Worm (Caenorhabditis elegans) whole organism, young adult: Measurements from ENCODE around the gene Y51A2B.6.

ENCODE experiments used
- B0019.2 ChIP-seq: fragments of 200-800 bp; sonication (Bioruptor generic); conservative IDR thresholded peaks from 2 replicates; pipeline ENCODE4 v1.3.6; 2022; ENCODE audit warnings: missing genetic modification reagents, missing genetic modification characterization, missing compliant biosample characterization
- F23B12.7 ChIP-seq: sonication (generic microtip); optimal IDR thresholded peaks from 2 replicates; lab custom pipeline; 2017; ENCODE audit warnings: missing genetic modification characterization, mild to moderate bottlenecking, missing compliant biosample characterization, antibody characterized with exemption, moderate library complexity; ENCODE audit not compliant: insufficient read depth
- F37B4.10 ChIP-seq: fragments of 200-800 bp; sonication (Bioruptor generic); IDR thresholded peaks from 2 replicates; pipeline ENCODE4 v1.3.6; 2022; ENCODE audit warnings: missing genetic modification characterization, missing compliant biosample characterization
- Y53F4B.3 ChIP-seq: fragments of 200-800 bp; sonication (Bioruptor generic); IDR thresholded peaks from 2 replicates; pipeline ENCODE4 v1.3.6; 2022; ENCODE audit warnings: missing genetic modification reagents, missing genetic modification characterization, missing compliant biosample characterization
- atf-7 ChIP-seq: sonication (generic microtip); optimal IDR thresholded peaks from 2 replicates; lab custom pipeline; 2017; ENCODE audit warnings: mild to moderate bottlenecking, missing genetic modification characterization, missing compliant biosample characterization
- athp-1 ChIP-seq: sonication (generic microtip); optimal IDR thresholded peaks from 2 replicates; lab custom pipeline; 2017; ENCODE audit warnings: mild to moderate bottlenecking, missing genetic modification characterization, missing compliant biosample characterization
- attf-3 ChIP-seq: fragments of 200-800 bp; sonication (Bioruptor generic); conservative IDR thresholded peaks from 2 replicates; pipeline ENCODE4 v1.3.6; 2022; ENCODE audit warnings: missing genetic modification reagents, missing genetic modification characterization, missing compliant biosample characterization
- bed-2 ChIP-seq: fragments of 200-800 bp; sonication (Bioruptor generic); IDR thresholded peaks from 2 replicates; pipeline ENCODE4 v1.3.6; 2022; ENCODE audit warnings: missing genetic modification reagents, missing genetic modification characterization, missing compliant biosample characterization
- ccch-3 ChIP-seq: fragments of 200-800 bp; sonication (Bioruptor generic); optimal IDR thresholded peaks from 2 replicates; lab custom pipeline; 2018; ENCODE audit warnings: mild to moderate bottlenecking, missing genetic modification characterization, missing compliant biosample characterization
- cebp-1 ChIP-seq, 2 experiments: fragments of 200-800 bp in 1 of 2; sonication (Bioruptor generic) in 1 of 2; sonication (generic microtip) in 1 of 2; IDR thresholded peaks in 1 of 2; optimal IDR thresholded peaks in 1 of 2; 2 replicates each; pipeline versions ENCODE4 v1.3.6 to Lab custom; 2017 to 2022; ENCODE audit warnings: missing compliant biosample characterization in 2 of 2, missing genetic modification characterization in 2 of 2, mild to moderate bottlenecking in 1 of 2, missing genetic modification reagents in 1 of 2, moderate library complexity in 1 of 2
- ceh-27 ChIP-seq: fragments of 200-800 bp; sonication (Bioruptor generic); optimal IDR thresholded peaks from 2 replicates; lab custom pipeline; 2018; ENCODE audit warnings: mild to moderate bottlenecking, missing genetic modification characterization, moderate library complexity, missing compliant biosample characterization
- ceh-40 ChIP-seq: fragments of 200-800 bp; sonication (Bioruptor generic); IDR thresholded peaks from 2 replicates; pipeline ENCODE4 v1.3.6; 2022; ENCODE audit warnings: missing genetic modification characterization, missing compliant biosample characterization
- ceh-58 ChIP-seq: fragments of 200-800 bp; sonication (Bioruptor generic); IDR thresholded peaks from 2 replicates; pipeline ENCODE4 v1.3.6; 2022; ENCODE audit warnings: missing genetic modification characterization, missing compliant biosample characterization
- ceh-79 ChIP-seq: sonication (generic microtip); optimal IDR thresholded peaks from 2 replicates; lab custom pipeline; 2017; ENCODE audit warnings: mild to moderate bottlenecking, missing genetic modification characterization, missing compliant biosample characterization
- die-1 ChIP-seq: sonication (generic microtip); optimal IDR thresholded peaks from 2 replicates; lab custom pipeline; 2016; ENCODE audit warnings: missing genotype, mild to moderate bottlenecking, missing genetic modification characterization, missing compliant biosample characterization
- dpff-1 ChIP-seq: sonication (generic microtip); optimal IDR thresholded peaks from 2 replicates; lab custom pipeline; 2017; ENCODE audit warnings: mild to moderate bottlenecking, missing genetic modification characterization, missing compliant biosample characterization
- dpl-1 ChIP-seq: fragments of 150-350 bp; optimal IDR thresholded peaks from 2 replicates; lab custom pipeline; 2014; ENCODE audit warnings: missing biosample characterization, missing genetic modification reagents, missing genetic modification characterization
- efl-1 ChIP-seq: fragments of 150-350 bp; optimal IDR thresholded peaks from 2 replicates; lab custom pipeline; 2014; ENCODE audit warnings: missing biosample characterization, missing genetic modification reagents, missing genetic modification characterization
- ekl-4 ChIP-seq: fragments of 200-800 bp; sonication (Bioruptor generic); IDR thresholded peaks from 2 replicates; pipeline ENCODE4 v1.3.6; 2022; ENCODE audit warnings: missing genetic modification reagents, missing genetic modification characterization, missing compliant biosample characterization
- ets-4 ChIP-seq: fragments of 200-800 bp; sonication (Bioruptor generic); optimal IDR thresholded peaks from 2 replicates; lab custom pipeline; 2018; ENCODE audit warnings: mild to moderate bottlenecking, missing genetic modification characterization, missing compliant biosample characterization
- fkh-3 ChIP-seq: sonication (generic microtip); optimal IDR thresholded peaks from 2 replicates; lab custom pipeline; 2016; ENCODE audit warnings: mild to moderate bottlenecking, missing genetic modification characterization, missing compliant biosample characterization
- hlh-12 ChIP-seq: sonication (generic microtip); optimal IDR thresholded peaks from 2 replicates; lab custom pipeline; 2016; ENCODE audit warnings: missing genetic modification characterization, missing compliant biosample characterization
- hmg-20 ChIP-seq: fragments of 200-800 bp; sonication (Bioruptor generic); IDR thresholded peaks from 2 replicates; pipeline ENCODE4 v1.3.6; 2022; ENCODE audit warnings: missing genetic modification reagents, missing genetic modification characterization, missing compliant biosample characterization
- lag-1 ChIP-seq: fragments of 200-800 bp; sonication (Bioruptor generic); IDR thresholded peaks from 2 replicates; pipeline ENCODE4 v1.3.6; 2022; ENCODE audit warnings: missing genetic modification reagents, missing genetic modification characterization, missing compliant biosample characterization
- let-526 ChIP-seq: fragments of 200-800 bp; sonication (Bioruptor generic); IDR thresholded peaks from 2 replicates; pipeline ENCODE4 v1.3.6; 2022; ENCODE audit warnings: missing genetic modification reagents, missing genetic modification characterization, missing compliant biosample characterization
- let-607 ChIP-seq, 2 experiments: fragments of 200-800 bp in 1 of 2; sonication (Bioruptor generic) in 1 of 2; sonication (generic microtip) in 1 of 2; optimal IDR thresholded peaks; 2 replicates each; lab custom pipeline; 2016 to 2018; ENCODE audit warnings: mild to moderate bottlenecking in 2 of 2, missing compliant biosample characterization in 2 of 2, missing genetic modification characterization in 2 of 2, moderate library complexity in 2 of 2, missing genotype in 1 of 2
- lin-26 ChIP-seq: fragments of 200-800 bp; sonication (Bioruptor generic); IDR thresholded peaks from 2 replicates; pipeline ENCODE4 v1.3.6; 2022; ENCODE audit warnings: missing genetic modification reagents, missing genetic modification characterization, missing compliant biosample characterization
- lin-40 ChIP-seq: sonication (generic microtip); optimal IDR thresholded peaks from 2 replicates; lab custom pipeline; 2016; ENCODE audit warnings: missing genetic modification characterization, mild to moderate bottlenecking, missing compliant biosample characterization, missing genotype, missing genetic modification reagents
- lin-54 ChIP-seq: fragments of 200-800 bp; sonication (Bioruptor generic); optimal IDR thresholded peaks from 2 replicates; lab custom pipeline; 2018; ENCODE audit warnings: mild to moderate bottlenecking, missing genetic modification characterization, missing compliant biosample characterization
- lsy-27 ChIP-seq: sonication (generic microtip); optimal IDR thresholded peaks from 2 replicates; lab custom pipeline; 2017; ENCODE audit warnings: missing genetic modification characterization, mild to moderate bottlenecking, missing compliant biosample characterization, antibody characterized with exemption, missing genotype, borderline replicate concordance; ENCODE audit not compliant: insufficient read depth
- madf-3 ChIP-seq: fragments of 200-800 bp; sonication (Bioruptor generic); IDR thresholded peaks from 2 replicates; pipeline ENCODE4 v1.3.6; 2022; ENCODE audit warnings: missing genetic modification reagents, missing genetic modification characterization, missing compliant biosample characterization
- mes-4 ChIP-seq: sonication (generic microtip); optimal IDR thresholded peaks from 2 replicates; lab custom pipeline; 2016; ENCODE audit warnings: missing genotype, missing genetic modification characterization, missing compliant biosample characterization
- mxl-1 ChIP-seq: sonication (generic microtip); optimal IDR thresholded peaks from 2 replicates; lab custom pipeline; 2016; ENCODE audit warnings: missing genetic modification characterization, missing compliant biosample characterization
- nhr-27 ChIP-seq: fragments of 200-800 bp; sonication (Bioruptor generic); optimal IDR thresholded peaks from 2 replicates; lab custom pipeline; 2018; ENCODE audit warnings: mild to moderate bottlenecking, missing genetic modification characterization, moderate library complexity, missing compliant biosample characterization
- pbrm-1 ChIP-seq: fragments of 200-800 bp; sonication (Bioruptor generic); IDR thresholded peaks from 2 replicates; pipeline ENCODE4 v1.3.6; 2022; ENCODE audit warnings: missing genetic modification reagents, missing genetic modification characterization, missing compliant biosample characterization
- rec-8 ChIP-seq, 2 experiments: sonication (generic microtip); optimal IDR thresholded peaks; 2 replicates each; lab custom pipeline; 2016; ENCODE audit warnings: mild to moderate bottlenecking in 2 of 2, missing genetic modification characterization in 2 of 2, missing genetic modification reagents in 2 of 2, missing genotype in 2 of 2, missing biosample characterization in 1 of 2, missing compliant biosample characterization in 1 of 2, moderate library complexity in 1 of 2
- sdz-38 ChIP-seq: sonication (generic microtip); optimal IDR thresholded peaks from 2 replicates; lab custom pipeline; 2016; ENCODE audit warnings: missing genotype, missing genetic modification characterization, missing compliant biosample characterization
- sea-2 ChIP-seq: fragments of 200-800 bp; sonication (Bioruptor generic); IDR thresholded peaks from 2 replicates; pipeline ENCODE4 v1.3.6; 2022; ENCODE audit warnings: missing genetic modification characterization, missing compliant biosample characterization
- snpc-1.1 ChIP-seq: sonication (generic microtip); optimal IDR thresholded peaks from 2 replicates; lab custom pipeline; 2017; ENCODE audit warnings: missing genetic modification characterization, mild to moderate bottlenecking, missing compliant biosample characterization, antibody characterized with exemption, moderate library complexity, missing genotype, missing genetic modification reagents; ENCODE audit not compliant: insufficient read depth
- snpc-1.3 ChIP-seq: sonication (generic microtip); optimal IDR thresholded peaks from 2 replicates; lab custom pipeline; 2017; ENCODE audit warnings: missing genetic modification characterization, mild to moderate bottlenecking, missing compliant biosample characterization, antibody characterized with exemption, moderate library complexity, missing genotype, missing genetic modification reagents; ENCODE audit not compliant: insufficient read depth
- tbp1 ChIP-seq: fragments of 200-800 bp; sonication (Bioruptor generic); optimal IDR thresholded peaks from 2 replicates; lab custom pipeline; 2018; ENCODE audit warnings: mild to moderate bottlenecking, missing genetic modification characterization, missing compliant biosample characterization
- tlf-1 ChIP-seq: fragments of 200-800 bp; sonication (Bioruptor generic); optimal IDR thresholded peaks from 2 replicates; lab custom pipeline; 2018; ENCODE audit warnings: mild to moderate bottlenecking, missing genetic modification characterization, missing compliant biosample characterization
- unc-130 ChIP-seq: sonication (generic microtip); optimal IDR thresholded peaks from 2 replicates; lab custom pipeline; 2016; ENCODE audit warnings: missing genetic modification reagents, missing genetic modification characterization, missing compliant biosample characterization
- zfh-2 ChIP-seq: fragments of 200-800 bp; sonication (Bioruptor generic); conservative IDR thresholded peaks from 2 replicates; pipeline ENCODE4 v1.3.6; 2022; ENCODE audit warnings: missing genetic modification reagents, missing genetic modification characterization, missing compliant biosample characterization
- ztf-22 ChIP-seq: fragments of 200-800 bp; sonication (Bioruptor generic); optimal IDR thresholded peaks from 2 replicates; lab custom pipeline; 2018; ENCODE audit warnings: mild to moderate bottlenecking, missing genetic modification characterization, moderate library complexity, missing compliant biosample characterization
- ztf-26 ChIP-seq: sonication (generic microtip); optimal IDR thresholded peaks from 2 replicates; lab custom pipeline; 2017; ENCODE audit warnings: missing genetic modification characterization, missing compliant biosample characterization
- ztf-28 ChIP-seq: fragments of 200-800 bp; sonication (Bioruptor generic); IDR thresholded peaks from 2 replicates; pipeline ENCODE4 v1.3.6; 2022; ENCODE audit warnings: missing genetic modification reagents, missing genetic modification characterization, missing compliant biosample characterization
- ztf-3 ChIP-seq: fragments of 200-800 bp; sonication (Bioruptor generic); optimal IDR thresholded peaks from 2 replicates; lab custom pipeline; 2018; ENCODE audit warnings: mild to moderate bottlenecking, missing genetic modification characterization, missing compliant biosample characterization

Y51A2B.6 gene

ce11 chrV:18346080-18346479, 48.0 kb downstream of the Y51A2B.6 start (continued):
- no peak for TF ChIP-seq snpc-1.3 (tag; lab: Kevin White, UChicago)
- no peak for TF ChIP-seq lin-26
- no peak for TF ChIP-seq nhr-27
- no peak for TF ChIP-seq die-1 (tag; lab: Kevin White, UChicago)
- 0 out of 2 replicates have a peak, but pooled peaks have one; percentile 13 for TF ChIP-seq let-526
- peak; percentile 22 to 76 for TF ChIP-seq let-607 (tag; optimal IDR thresholded peaks at IDR 0.05; lab: Kevin White, UChicago)
- peak; percentile 58 for TF ChIP-seq tbp1 (GFP tag; lab: Kevin White, UChicago)
- no peak for TF ChIP-seq sdz-38 (tag; lab: Kevin White, UChicago)
- TF ChIP-seq sea-2 (GFP tag; lab: Robert Waterston, UW), result no peak
- TF ChIP-seq atf-7, result peak; percentile 94
- peak; percentile 72 for TF ChIP-seq tlf-1 (GFP tag; lab: Kevin White, UChicago)
- no peak for TF ChIP-seq ceh-79 (tag; lab: Kevin White, UChicago)
- TF ChIP-seq dpff-1 (tag; lab: Kevin White, UChicago), result no peak
- TF ChIP-seq mes-4, result no peak
- peak; percentile 25; the same call in 1 of the 2 replicates for TF ChIP-seq cebp-1 (GFP tag; IDR thresholded peaks at IDR 0.05; lab: Robert Waterston, UW)
- TF ChIP-seq cebp-1 (tag; optimal IDR thresholded peaks at IDR 0.05; lab: Kevin White, UChicago), result peak; percentile 77
- no peak for TF ChIP-seq F37B4.10 (GFP tag; lab: Robert Waterston, UW)
- no peak for TF ChIP-seq athp-1 (tag; lab: Kevin White, UChicago)
- no peak for TF ChIP-seq madf-3 (GFP tag; lab: Robert Waterston, UW)
- TF ChIP-seq Y53F4B.3 (GFP tag; lab: Robert Waterston, UW), result no peak
- no peak for TF ChIP-seq pbrm-1 (GFP tag; lab: Robert Waterston, UW)
- TF ChIP-seq dpl-1, result no peak
- TF ChIP-seq hlh-12 (tag; lab: Kevin White, UChicago), result no peak
- no peak for TF ChIP-seq lin-54
- TF ChIP-seq ztf-26 (tag; lab: Kevin White, UChicago), result peak; percentile 79
- no peak for TF ChIP-seq bed-2 (GFP tag; lab: Robert Waterston, UW)
- no peak for TF ChIP-seq ceh-58 (GFP tag; lab: Robert Waterston, UW)
- no peak for TF ChIP-seq ccch-3
- no peak for TF ChIP-seq efl-1
- no peak for TF ChIP-seq mxl-1 (tag; lab: Kevin White, UChicago)
- TF ChIP-seq lin-40 (tag; lab: Kevin White, UChicago), result no peak
- TF ChIP-seq fkh-3 (tag; lab: Kevin White, UChicago), result no peak
- TF ChIP-seq ztf-28, result no peak
- TF ChIP-seq zfh-2 (GFP tag; lab: Robert Waterston, UW), result no peak
- TF ChIP-seq ceh-40 (GFP tag; lab: Robert Waterston, UW), result no peak
- no peak for TF ChIP-seq lsy-27 (tag; lab: Kevin White, UChicago)
- no peak for TF ChIP-seq hmg-20 (GFP tag; lab: Robert Waterston, UW)
- no peak for TF ChIP-seq ceh-27 (GFP tag; lab: Kevin White, UChicago)
- TF ChIP-seq ekl-4 (GFP tag; lab: Robert Waterston, UW), result no peak
- TF ChIP-seq attf-3 (GFP tag; lab: Robert Waterston, UW), result no peak
- no peak for TF ChIP-seq snpc-1.1 (tag; lab: Kevin White, UChicago)
- TF ChIP-seq ztf-3 (GFP tag; lab: Kevin White, UChicago), result no peak
- no peak for TF ChIP-seq rec-8 (tag; optimal IDR thresholded peaks at IDR 0.05; lab: Kevin White, UChicago)
- TF ChIP-seq B0019.2, result no peak
- TF ChIP-seq ets-4 (GFP tag; lab: Kevin White, UChicago), result peak; percentile 99
- TF ChIP-seq unc-130 (GFP tag; lab: Kevin White, UChicago), result no peak
- no peak for TF ChIP-seq lag-1 (GFP tag; lab: Robert Waterston, UW)
- TF ChIP-seq ztf-22 (GFP tag; lab: Kevin White, UChicago), result peak; percentile 96
- TF ChIP-seq F23B12.7 (tag; lab: Kevin White, UChicago), result no peak
